Worm (Caenorhabditis elegans) whole organism, L4/young adult: ENCODE data around the gene EGAP9.4.

ENCODE experiments used
- W03F9.2 ChIP-seq: fragments of 150-350 bp; optimal IDR thresholded peaks from 2 replicates; lab custom pipeline; 2014; ENCODE audit warnings: missing biosample characterization, missing genetic modification characterization
- him-1 ChIP-seq: sonication (generic microtip); optimal IDR thresholded peaks from 2 replicates; lab custom pipeline; 2016; ENCODE audit warnings: missing genotype, missing genetic modification reagents, missing genetic modification characterization, missing compliant biosample characterization

DNA sequence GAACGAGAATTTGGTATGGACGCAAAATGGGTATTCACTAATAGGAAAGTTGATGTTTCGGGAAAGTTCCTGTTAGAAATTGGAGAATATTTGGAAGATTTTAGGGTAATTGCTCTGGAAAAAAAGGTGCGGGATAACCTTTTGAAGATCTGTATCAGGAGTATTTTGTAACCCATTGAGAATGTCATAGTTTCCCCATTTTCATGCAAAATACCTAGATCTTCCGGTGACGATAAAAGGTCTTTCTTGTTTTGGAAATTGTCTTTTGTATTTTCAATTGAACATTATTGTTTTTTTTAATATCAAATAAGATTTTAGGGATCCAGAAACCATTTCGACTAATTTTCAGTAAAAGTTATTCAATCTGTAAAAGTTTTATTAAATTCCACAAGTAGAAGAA is 15.1 kb upstream of the EGAP9.4 start, which contains the start of gene spp-19:
- no peak for TF ChIP-seq him-1
- TF ChIP-seq W03F9.2 (tag; lab: Kevin White, UChicago) = no peak
